Fruit fly (Drosophila melanogaster) whole organism, embryonic: Measurements from ENCODE around the gene Pvr.

Experiments used
- Atf3 ChIP-seq: fragments of 200-800 bp; sonication (Bioruptor generic); optimal IDR thresholded peaks from 3 replicates; lab custom pipeline; 2016; ENCODE audit warnings: missing biosample characterization, missing genetic modification characterization
- CG1024 ChIP-seq: fragments of 200-800 bp; sonication (Bioruptor generic); IDR thresholded peaks from 2 replicates; pipeline ENCODE4 v1.3.6; 2022; ENCODE audit warnings: missing biosample characterization, missing genetic modification characterization
- CG10565 ChIP-seq: fragments of 200-800 bp; sonication (Bioruptor generic); optimal IDR thresholded peaks from 3 replicates; lab custom pipeline; 2016; ENCODE audit warnings: missing biosample characterization, mild to moderate bottlenecking, missing genetic modification characterization
- CG11085 ChIP-seq: fragments of 200-800 bp; sonication (Bioruptor generic); IDR thresholded peaks from 2 replicates; pipeline ENCODE4 v1.3.6; 2022; ENCODE audit warnings: missing biosample characterization, missing genetic modification characterization
- CG13624 ChIP-seq: fragments of 200-800 bp; sonication (Bioruptor generic); optimal IDR thresholded peaks from 2 replicates; lab custom pipeline; 2016; ENCODE audit warnings: missing biosample characterization, missing genetic modification characterization
- CG13894 ChIP-seq: fragments of 200-800 bp; sonication (Bioruptor generic); optimal IDR thresholded peaks from 3 replicates; lab custom pipeline; 2018; ENCODE audit warnings: missing biosample characterization, mild to moderate bottlenecking, missing genetic modification characterization, moderate library complexity
- CG16863 ChIP-seq: fragments of 200-800 bp; sonication (Bioruptor generic); optimal IDR thresholded peaks from 3 replicates; lab custom pipeline; 2016; ENCODE audit warnings: missing biosample characterization, missing genetic modification characterization
- CG17802 ChIP-seq: fragments of 200-800 bp; sonication (Bioruptor generic); optimal IDR thresholded peaks from 2 replicates; lab custom pipeline; 2018; ENCODE audit warnings: missing biosample characterization, mild to moderate bottlenecking, missing genetic modification characterization, moderate library complexity
- CG18619 ChIP-seq: fragments of 200-800 bp; sonication (Bioruptor generic); optimal IDR thresholded peaks from 3 replicates; lab custom pipeline; 2017; ENCODE audit warnings: missing biosample characterization, mild to moderate bottlenecking, missing genetic modification characterization
- CG2875 ChIP-seq: fragments of 200-800 bp; sonication (Bioruptor generic); optimal IDR thresholded peaks from 2 replicates; lab custom pipeline; 2017; ENCODE audit warnings: missing biosample characterization, mild to moderate bottlenecking, missing genetic modification characterization, missing genetic modification reagents
- CG30020 ChIP-seq: fragments of 200-800 bp; optimal IDR thresholded peaks from 2 replicates; lab custom pipeline; 2019; ENCODE audit warnings: missing biosample characterization, mild to moderate bottlenecking, missing genetic modification characterization, moderate library complexity
- CG32767 ChIP-seq: fragments of 200-800 bp; sonication (Bioruptor generic); IDR thresholded peaks from 2 replicates; pipeline ENCODE4 v1.3.6; 2022; ENCODE audit warnings: missing biosample characterization, missing genetic modification characterization
- CG34224 ChIP-seq: fragments of 200-800 bp; sonication (Bioruptor generic); IDR thresholded peaks from 3 replicates; pipeline ENCODE4 v1.3.6; 2022; ENCODE audit warnings: missing biosample characterization, missing genetic modification characterization; ENCODE audit not compliant: partially characterized antibody
- CG4617 ChIP-seq: fragments of 200-800 bp; sonication (Bioruptor generic); optimal IDR thresholded peaks from 3 replicates; lab custom pipeline; 2016; ENCODE audit warnings: missing biosample characterization, missing genetic modification characterization, borderline replicate concordance
- CG6791 ChIP-seq: fragments of 200-800 bp; sonication (Bioruptor generic); IDR thresholded peaks from 3 replicates; pipeline ENCODE4 v1.3.6; 2022; ENCODE audit warnings: missing biosample characterization, missing genetic modification characterization; ENCODE audit not compliant: partially characterized antibody
- CG7372 ChIP-seq: fragments of 200-800 bp; sonication (Bioruptor generic); IDR thresholded peaks from 2 replicates; pipeline ENCODE4 v1.3.6; 2022; ENCODE audit warnings: missing biosample characterization, missing genetic modification characterization
- CG7839 ChIP-seq: fragments of 200-800 bp; sonication (Bioruptor generic); optimal IDR thresholded peaks from 3 replicates; lab custom pipeline; 2018; ENCODE audit warnings: missing biosample characterization, mild to moderate bottlenecking, missing genetic modification characterization, moderate library complexity
- CG7928 ChIP-seq: fragments of 200-800 bp; sonication (Bioruptor generic); optimal IDR thresholded peaks from 2 replicates; lab custom pipeline; 2017; ENCODE audit warnings: missing biosample characterization, mild to moderate bottlenecking, missing genetic modification characterization
- CG9609 ChIP-seq: fragments of 200-800 bp; sonication (Bioruptor generic); optimal IDR thresholded peaks from 3 replicates; lab custom pipeline; 2016; ENCODE audit warnings: missing biosample characterization, missing genetic modification characterization
- Dbx ChIP-seq: fragments of 200-800 bp; sonication (Bioruptor generic); IDR thresholded peaks from 3 replicates; pipeline ENCODE4 v1.3.6; 2022; ENCODE audit warnings: missing biosample characterization, missing genetic modification characterization
- Dek ChIP-seq: fragments of 200-800 bp; sonication (Bioruptor generic); optimal IDR thresholded peaks from 3 replicates; lab custom pipeline; 2019; ENCODE audit warnings: missing biosample characterization, mild to moderate bottlenecking, missing genetic modification characterization, moderate library complexity
- Dll ChIP-seq: fragments of 200-800 bp; sonication (Bioruptor generic); IDR thresholded peaks from 4 replicates; pipeline ENCODE4 v1.3.6; 2022; ENCODE audit warnings: missing biosample characterization, missing genetic modification characterization; ENCODE audit not compliant: partially characterized antibody
- ERR ChIP-seq: fragments of 200-800 bp; sonication (Bioruptor generic); optimal IDR thresholded peaks from 2 replicates; lab custom pipeline; 2016; ENCODE audit warnings: missing biosample characterization, missing genetic modification characterization
- Ets65A ChIP-seq: fragments of 200-800 bp; sonication (Bioruptor generic); peaks from one replicate; lab custom pipeline; 2016; ENCODE audit warnings: missing biosample characterization, missing genetic modification characterization
- Fer2 ChIP-seq: fragments of 200-800 bp; sonication (Bioruptor generic); optimal IDR thresholded peaks from 2 replicates; lab custom pipeline; 2018; ENCODE audit warnings: missing biosample characterization, mild to moderate bottlenecking, missing genetic modification characterization, moderate library complexity
- H15 ChIP-seq: fragments of 200-800 bp; sonication (Bioruptor generic); IDR thresholded peaks from 3 replicates; pipeline ENCODE4 v1.3.6; 2022; ENCODE audit warnings: missing biosample characterization, missing genetic modification characterization
- HLH3B ChIP-seq: fragments of 200-800 bp; sonication (Bioruptor generic); IDR thresholded peaks from 2 replicates; pipeline ENCODE4 v1.3.6; 2022; ENCODE audit warnings: missing biosample characterization, missing genetic modification characterization
- HLH4C ChIP-seq: fragments of 200-800 bp; sonication (Bioruptor generic); IDR thresholded peaks from 3 replicates; pipeline ENCODE4 v1.3.6; 2022; ENCODE audit warnings: missing biosample characterization, missing genetic modification characterization; ENCODE audit not compliant: partially characterized antibody
- MESR4 ChIP-seq: fragments of 200-800 bp; sonication (Bioruptor generic); optimal IDR thresholded peaks from 2 replicates; lab custom pipeline; 2018; ENCODE audit warnings: missing biosample characterization, mild to moderate bottlenecking, missing genetic modification characterization, moderate library complexity
- NC2β ChIP-seq: fragments of 200-800 bp; sonication (Bioruptor generic); optimal IDR thresholded peaks from 2 replicates; lab custom pipeline; 2016; ENCODE audit warnings: missing biosample characterization, missing genetic modification characterization
- Nf-YA ChIP-seq: fragments of 200-800 bp; sonication (Bioruptor generic); IDR thresholded peaks from 2 replicates; pipeline ENCODE4 v1.3.6; 2022; ENCODE audit warnings: missing biosample characterization, missing genetic modification characterization
- Rfx ChIP-seq: fragments of 200-800 bp; sonication (Bioruptor generic); IDR thresholded peaks from 2 replicates; pipeline ENCODE4 v1.3.6; 2022; ENCODE audit warnings: missing biosample characterization, missing genetic modification characterization
- Sry-δ ChIP-seq: fragments of 200-800 bp; sonication (Bioruptor generic); optimal IDR thresholded peaks from 2 replicates; lab custom pipeline; 2016; ENCODE audit warnings: missing biosample characterization, missing genetic modification characterization
- Taf1 ChIP-seq: fragments of 200-800 bp; sonication (Bioruptor generic); IDR thresholded peaks from 2 replicates; pipeline ENCODE4 v1.3.6; 2022; ENCODE audit warnings: missing biosample characterization, missing genetic modification characterization
- abd-A ChIP-seq: fragments of 200-800 bp; sonication (Bioruptor generic); optimal IDR thresholded peaks from 3 replicates; lab custom pipeline; 2019; ENCODE audit warnings: missing biosample characterization, mild to moderate bottlenecking, missing genetic modification characterization, moderate library complexity
- bowl ChIP-seq: fragments of 200-800 bp; sonication (Bioruptor generic); IDR thresholded peaks from 2 replicates; pipeline ENCODE4 v1.3.6; 2022; ENCODE audit warnings: missing biosample characterization, missing genetic modification characterization
- cg ChIP-seq: fragments of 200-800 bp; sonication (Bioruptor generic); optimal IDR thresholded peaks from 3 replicates; lab custom pipeline; 2019; ENCODE audit warnings: missing biosample characterization, mild to moderate bottlenecking, missing genetic modification characterization, moderate library complexity
- disco-r ChIP-seq: fragments of 200-800 bp; sonication (Bioruptor generic); optimal IDR thresholded peaks from 2 replicates; lab custom pipeline; 2016; ENCODE audit warnings: missing biosample characterization, missing genetic modification characterization
- dmrt11E ChIP-seq: fragments of 200-800 bp; sonication (Bioruptor generic); optimal IDR thresholded peaks from 3 replicates; lab custom pipeline; 2018; ENCODE audit warnings: missing biosample characterization, mild to moderate bottlenecking, missing genetic modification characterization, moderate library complexity
- grau ChIP-seq: fragments of 200-800 bp; optimal IDR thresholded peaks from 3 replicates; lab custom pipeline; 2019; ENCODE audit warnings: missing biosample characterization, mild to moderate bottlenecking, missing genetic modification characterization, moderate library complexity
- inv ChIP-seq: fragments of 200-800 bp; sonication (Bioruptor generic); IDR thresholded peaks from 2 replicates; pipeline ENCODE4 v1.3.6; 2022; ENCODE audit warnings: missing biosample characterization, missing genetic modification characterization; ENCODE audit not compliant: partially characterized antibody
- jumu ChIP-seq: fragments of 200-800 bp; sonication (Bioruptor generic); optimal IDR thresholded peaks from 3 replicates; lab custom pipeline; 2016; ENCODE audit warnings: missing biosample characterization, missing genetic modification characterization
- ken ChIP-seq: fragments of 200-800 bp; sonication (Bioruptor generic); IDR thresholded peaks from 3 replicates; pipeline ENCODE4 v1.3.6; 2022; ENCODE audit warnings: missing biosample characterization, missing genetic modification characterization
- lilli ChIP-seq: fragments of 200-800 bp; sonication (Bioruptor generic); optimal IDR thresholded peaks from 3 replicates; lab custom pipeline; 2016; ENCODE audit warnings: missing biosample characterization, missing genetic modification characterization
- nom ChIP-seq: fragments of 200-800 bp; sonication (Bioruptor generic); optimal IDR thresholded peaks from 2 replicates; lab custom pipeline; 2017; ENCODE audit warnings: missing biosample characterization, missing genetic modification characterization, mild to moderate bottlenecking, moderate library complexity, missing genetic modification reagents
- psq ChIP-seq: fragments of 200-800 bp; sonication (Bioruptor generic); optimal IDR thresholded peaks from 2 replicates; lab custom pipeline; 2017; ENCODE audit warnings: missing biosample characterization, missing genetic modification characterization
- pzg ChIP-seq: fragments of 200-800 bp; sonication (Bioruptor generic); optimal IDR thresholded peaks from 3 replicates; lab custom pipeline; 2018; ENCODE audit warnings: missing biosample characterization, mild to moderate bottlenecking, missing genetic modification characterization, moderate library complexity
- seq ChIP-seq: fragments of 200-800 bp; sonication (Bioruptor generic); IDR thresholded peaks from 2 replicates; pipeline ENCODE4 v1.3.6; 2022; ENCODE audit warnings: missing biosample characterization, missing genetic modification characterization
- sima ChIP-seq: fragments of 200-800 bp; sonication (Bioruptor generic); optimal IDR thresholded peaks from 2 replicates; lab custom pipeline; 2016; ENCODE audit warnings: missing biosample characterization, missing genetic modification characterization
- wek ChIP-seq: fragments of 200-800 bp; sonication (Bioruptor generic); optimal IDR thresholded peaks from 3 replicates; lab custom pipeline; 2018; ENCODE audit warnings: missing biosample characterization, mild to moderate bottlenecking, missing genetic modification characterization, moderate library complexity
- zen2 ChIP-seq: fragments of 200-800 bp; sonication (Bioruptor generic); IDR thresholded peaks from 3 replicates; pipeline ENCODE4 v1.3.6; 2022; ENCODE audit warnings: missing biosample characterization, missing genetic modification characterization; ENCODE audit not compliant: partially characterized antibody

Pvr gene

DNA sequence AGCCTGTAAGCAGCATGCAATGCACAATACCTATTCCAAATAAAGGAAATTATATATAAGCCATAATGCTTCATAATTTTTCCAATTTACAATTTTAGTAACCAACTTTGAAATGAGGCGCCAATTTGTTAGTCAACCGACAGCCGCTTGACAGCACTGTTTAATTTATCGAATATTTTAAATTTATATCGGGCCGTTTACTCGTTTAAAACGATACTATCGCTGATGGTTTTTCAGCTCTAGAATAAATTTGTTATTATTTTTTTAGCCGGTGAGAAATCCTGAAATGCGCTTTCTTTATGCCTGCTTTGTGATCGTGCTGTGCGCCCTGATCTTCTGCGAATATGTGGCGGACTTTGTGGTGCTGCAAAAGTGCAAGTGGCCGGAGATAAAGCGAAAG is 40.9 kb downstream of the Pvr start, which contains the start of gene PGAP5 (continued):
- TF ChIP-seq H15 (GFP tag; lab: Robert Waterston, UW) (no peak), CG17802 (no peak), CG6791 (GFP tag; lab: Robert Waterston, UW) (peak; percentile 94), NC2β (peak; percentile 5), CG18619 (GFP tag; lab: Kevin White, UChicago) (no peak), CG9609 (GFP tag; lab: Kevin White, UChicago) (no peak), CG4617 (peak; percentile 35), CG11085 (GFP tag; lab: Robert Waterston, UW) (no peak), Taf1 (GFP tag; lab: Robert Waterston, UW) (no peak), wek (GFP tag; lab: Kevin White, UChicago) (no peak), CG7372 (no peak), grau (tag; lab: Kevin White, UChicago) (no peak), bowl (GFP tag; lab: Robert Waterston, UW) (no peak), ken (GFP tag; lab: Robert Waterston, UW) (no peak), Rfx (GFP tag; lab: Robert Waterston, UW) (peak; percentile 63; the same call in 1 of the 2 replicates), sima (no peak), Nf-YA (no peak), ERR (no peak), CG7928 (GFP tag; lab: Kevin White, UChicago) (no peak), dmrt11E (no peak), HLH4C (GFP tag; lab: Robert Waterston, UW) (peak; percentile 85), CG10565 (no peak), Fer2 (tag; lab: Kevin White, UChicago) (no peak), Ets65A (GFP tag; lab: Kevin White, UChicago) (no peak), CG2875 (no peak), jumu (GFP tag; lab: Kevin White, UChicago) (no peak), zen2 (GFP tag; lab: Robert Waterston, UW) (peak; percentile 88), Dek (tag; lab: Kevin White, UChicago) (no peak), CG13894 (tag; lab: Kevin White, UChicago) (no peak), CG7839 (tag; lab: Kevin White, UChicago) (no peak), Dll (GFP tag; lab: Robert Waterston, UW) (peak; percentile 96), Dbx (GFP tag; lab: Robert Waterston, UW) (peak; percentile 76; the same call in 2 of the 3 replicates), CG1024 (no peak), inv (GFP tag; lab: Robert Waterston, UW) (peak; percentile 87), nom (GFP tag; lab: Kevin White, UChicago) (no peak), CG16863 (peak; percentile 34), Atf3 (GFP tag; lab: Kevin White, UChicago) (no peak), CG30020 (tag; lab: Kevin White, UChicago) (no peak), psq (GFP tag; lab: Kevin White, UChicago) (no peak), cg (GFP tag; lab: Kevin White, UChicago) (no peak), disco-r (no peak), CG13624 (GFP tag; lab: Kevin White, UChicago) (peak; percentile 19), CG32767 (no peak), abd-A (tag; lab: Kevin White, UChicago) (no peak), MESR4 (GFP tag; lab: Kevin White, UChicago) (peak; percentile 47), pzg (peak; percentile 84), HLH3B (GFP tag; lab: Robert Waterston, UW) (no peak), seq (GFP tag; lab: Robert Waterston, UW) (no peak), CG34224 (peak; percentile 98), Sry-δ (peak; percentile 91), lilli (GFP tag; lab: Kevin White, UChicago) (peak; percentile 44)
